Fruit fly (Drosophila melanogaster) whole organism: ENCODE data around the gene CG32248.

Source experiments
- CG8478 ChIP-seq: fragments of >200 bp; optimal IDR thresholded peaks from 2 replicates; lab custom pipeline; 2018; ENCODE audit warnings: inconsistent platforms
- Dll ChIP-seq: fragments of >200 bp; optimal IDR thresholded peaks from 2 replicates; lab custom pipeline; 2017
- usp ChIP-seq: fragments of >200 bp; optimal IDR thresholded peaks from 2 replicates; lab custom pipeline; 2017; ENCODE audit warnings: missing biosample characterization, missing genetic modification characterization, mixed read lengths

dm6 chr3L:4508307-4508706 lies 36.8 kb downstream of the CG32248 start, which contains the start of gene NT1:
- TF ChIP-seq CG8478 (lab: Kevin White, UChicago) = no peak
- no peak for TF ChIP-seq Dll
- TF ChIP-seq usp (GFP tag; lab: Kevin White, UChicago) = no peak
